Worm (Caenorhabditis elegans) whole organism, early embryonic: ENCODE measurements around the gene csq-1.

ENCODE experiments used
- B0310.2 ChIP-seq: sonication (generic microtip); optimal IDR thresholded peaks from 2 replicates; lab custom pipeline; 2016; ENCODE audit warnings: mild to moderate bottlenecking, missing genetic modification characterization, missing compliant biosample characterization
- F13C5.2 ChIP-seq: sonication (generic microtip); optimal IDR thresholded peaks from 2 replicates; lab custom pipeline; 2017; ENCODE audit warnings: mild to moderate bottlenecking, missing genetic modification characterization, inconsistent platforms, missing compliant biosample characterization
- aly-1 ChIP-seq: sonication (generic microtip); optimal IDR thresholded peaks from 2 replicates; lab custom pipeline; 2016; ENCODE audit warnings: missing genetic modification characterization, missing compliant biosample characterization
- ama-1 ChIP-seq: fragments of 150-350 bp; optimal IDR thresholded peaks from 2 replicates; lab custom pipeline; 2014
- ceh-13 ChIP-seq: fragments of 200-800 bp; sonication (Bioruptor generic); optimal IDR thresholded peaks from 2 replicates; lab custom pipeline; 2018; ENCODE audit warnings: mild to moderate bottlenecking, missing genetic modification characterization, missing compliant biosample characterization
- ceh-36 ChIP-seq: sonication (generic microtip); optimal IDR thresholded peaks from 2 replicates; lab custom pipeline; 2016; ENCODE audit warnings: missing genetic modification characterization, inconsistent platforms, missing compliant biosample characterization
- ets-7 ChIP-seq: sonication (generic microtip); optimal IDR thresholded peaks from 2 replicates; lab custom pipeline; 2016; ENCODE audit warnings: missing genotype, missing genetic modification characterization, missing compliant biosample characterization
- flt-1 ChIP-seq: fragments of 200-800 bp; sonication (Bioruptor generic); IDR thresholded peaks from 2 replicates; pipeline ENCODE4 v1.3.6; 2022; ENCODE audit warnings: missing genetic modification characterization, missing compliant biosample characterization
- hmbx-1 ChIP-seq: sonication (generic microtip); optimal IDR thresholded peaks from 2 replicates; lab custom pipeline; 2016; ENCODE audit warnings: mild to moderate bottlenecking, missing genetic modification characterization, missing compliant biosample characterization
- hmg-4 ChIP-seq: fragments of 200-800 bp; sonication (Bioruptor generic); optimal IDR thresholded peaks from 2 replicates; lab custom pipeline; 2018; ENCODE audit warnings: mild to moderate bottlenecking, missing genetic modification characterization, missing compliant biosample characterization
- hnd-1 ChIP-seq: sonication (generic microtip); optimal IDR thresholded peaks from 2 replicates; lab custom pipeline; 2016; ENCODE audit warnings: missing genetic modification characterization, missing compliant biosample characterization
- pes-1 ChIP-seq: fragments of 200-800 bp; sonication (Bioruptor generic); IDR thresholded peaks from 2 replicates; pipeline ENCODE4 v1.3.6; 2022; ENCODE audit warnings: missing genetic modification reagents, missing genetic modification characterization, missing compliant biosample characterization
- scrt-1 ChIP-seq: fragments of 200-800 bp; sonication (Bioruptor generic); IDR thresholded peaks from 2 replicates; pipeline ENCODE4 v1.3.6; 2022; ENCODE audit warnings: missing genetic modification characterization, missing compliant biosample characterization
- sea-1 ChIP-seq: fragments of 200-800 bp; sonication (Bioruptor generic); conservative IDR thresholded peaks from 2 replicates; pipeline ENCODE4 v1.3.6; 2022; ENCODE audit warnings: missing genetic modification characterization, missing compliant biosample characterization
- tbx-11 ChIP-seq: fragments of 200-800 bp; sonication (Bioruptor generic); IDR thresholded peaks from 2 replicates; pipeline ENCODE4 v1.3.6; 2022; ENCODE audit warnings: missing genetic modification characterization, missing compliant biosample characterization
- tbx-37 ChIP-seq: fragments of 200-800 bp; sonication (Bioruptor generic); conservative IDR thresholded peaks from 2 replicates; pipeline ENCODE4 v1.3.6; 2022; ENCODE audit warnings: missing genetic modification reagents, missing genetic modification characterization, missing compliant biosample characterization
- tra-4 ChIP-seq: sonication (generic microtip); optimal IDR thresholded peaks from 2 replicates; lab custom pipeline; 2017; ENCODE audit warnings: missing genetic modification characterization, missing compliant biosample characterization

The csq-1 gene

DNA sequence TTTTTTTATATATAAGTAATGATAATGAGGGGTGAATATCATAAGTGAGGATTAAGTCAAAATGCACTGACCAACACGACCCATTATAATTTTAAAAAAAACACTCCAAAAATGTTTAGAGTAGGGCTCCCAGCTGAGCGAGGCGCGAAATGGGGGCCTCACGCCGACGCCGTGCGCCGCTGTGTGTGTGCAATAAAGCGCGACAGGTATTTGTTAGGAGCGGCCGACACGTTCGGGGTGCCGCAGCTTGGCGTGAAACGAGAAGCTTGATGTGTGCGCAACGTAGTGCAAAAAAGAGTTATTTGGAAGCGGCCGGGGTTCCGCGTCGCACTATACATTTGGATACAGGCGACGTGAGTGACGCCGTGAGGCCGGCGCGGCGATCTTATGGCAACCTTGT is 40.3 kb downstream of the csq-1 start:
- no peak for TF ChIP-seq hmbx-1 (tag; lab: Kevin White, UChicago)
- no peak for TF ChIP-seq sea-1 (GFP tag; lab: Robert Waterston, UW)

DNA sequence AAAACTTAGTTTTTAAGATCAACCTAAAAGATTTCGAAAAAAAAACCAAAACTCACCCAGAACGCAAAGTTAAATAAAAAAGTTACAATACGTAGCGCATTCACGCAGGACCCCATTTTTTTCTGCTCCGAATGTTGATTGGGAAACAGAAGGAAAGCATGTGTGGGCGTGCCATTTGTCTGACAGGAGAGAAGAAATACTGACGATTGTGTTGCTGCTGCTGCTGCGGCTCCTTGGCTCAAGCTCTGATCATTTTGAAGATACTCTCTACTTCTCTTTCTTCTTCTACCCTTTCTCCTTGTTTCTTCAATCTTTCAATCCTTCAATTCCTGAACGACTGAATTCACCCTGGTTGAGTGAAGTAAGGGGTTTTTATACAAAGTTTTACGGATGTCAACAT is 44.6 kb downstream of the csq-1 start, which contains the start of gene tsp-8:
TSS of gene tsp-8 (minus strand) at position 185 of the 400 bp plus-strand sequence.
- TF ChIP-seq ama-1 (lab: Kevin White, UChicago) (no peak), B0310.2 (tag; lab: Kevin White, UChicago) (no peak), flt-1 (GFP tag; lab: Robert Waterston, UW) (no peak), ets-7 (tag; lab: Kevin White, UChicago) (no peak), hmg-4 (GFP tag; lab: Kevin White, UChicago) (no peak), ceh-13 (GFP tag; lab: Kevin White, UChicago) (no peak), tbx-37 (no peak), scrt-1 (GFP tag; lab: Robert Waterston, UW) (no peak), ceh-36 (tag; lab: Kevin White, UChicago) (no peak), pes-1 (no peak), sea-1 (GFP tag; lab: Robert Waterston, UW) (no peak)

DNA sequence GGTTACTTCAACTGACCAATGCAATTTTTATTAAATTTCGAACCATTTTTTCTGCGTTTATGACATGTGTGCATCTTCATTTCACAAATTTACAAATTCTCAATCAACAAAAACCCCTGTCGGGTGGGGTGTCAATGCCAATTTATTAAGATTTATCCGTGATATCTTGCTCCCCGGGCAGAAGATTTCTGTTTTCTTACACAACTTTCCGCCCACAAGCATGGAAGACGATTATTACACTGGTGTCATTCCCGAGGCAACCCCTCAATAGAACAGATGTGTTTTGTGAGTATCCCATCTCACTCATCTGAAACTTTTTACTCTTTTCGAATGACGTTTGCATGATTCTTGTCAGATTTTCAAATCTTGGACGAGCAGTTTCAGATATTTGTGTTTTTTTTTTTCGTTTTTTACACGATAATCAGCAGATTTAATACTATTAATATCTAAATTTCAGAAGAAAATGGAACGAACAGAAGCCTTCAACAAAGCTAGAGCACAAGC is 47.2 kb downstream of the csq-1 start, which contains the start of gene F33C8.4:
TSS of gene F33C8.4 (plus strand) at position 454 of the 504 bp plus-strand sequence.
- TF ChIP-seq ets-7 (tag; lab: Kevin White, UChicago) (no peak), scrt-1 (GFP tag; lab: Robert Waterston, UW) (no peak), ama-1 (lab: Kevin White, UChicago) (no peak)

DNA sequence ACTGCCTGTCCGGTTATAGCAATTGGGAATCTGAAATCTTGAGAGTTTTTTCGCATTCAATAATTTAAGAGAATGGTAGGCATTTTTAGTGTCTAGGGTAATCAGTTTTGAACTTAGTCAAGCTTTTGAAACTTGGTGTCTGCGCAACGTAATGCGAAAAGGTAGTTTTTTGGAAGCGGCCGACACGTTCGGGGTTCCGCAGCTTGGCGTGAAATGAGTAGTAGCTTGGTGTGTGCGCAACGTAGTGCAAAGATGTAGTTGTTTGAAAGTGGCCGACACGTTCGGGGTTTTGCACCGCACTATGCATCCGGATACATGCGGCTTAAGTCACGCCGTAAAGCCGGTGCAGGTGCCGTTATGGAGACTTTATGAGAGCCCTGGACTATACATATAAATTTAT is 51.5 kb downstream of the csq-1 start:
- TF ChIP-seq pes-1 (no peak), scrt-1 (GFP tag; lab: Robert Waterston, UW) (no peak), B0310.2 (tag; lab: Kevin White, UChicago) (no peak), hmbx-1 (tag; lab: Kevin White, UChicago) (no peak)

- no peak for TF ChIP-seq flt-1 (GFP tag; lab: Robert Waterston, UW)
- no peak for TF ChIP-seq sea-1 (GFP tag; lab: Robert Waterston, UW)
- TF ChIP-seq tbx-37, result no peak
- TF ChIP-seq aly-1 (tag; lab: Kevin White, UChicago), result no peak
- no peak for TF ChIP-seq ama-1 (lab: Kevin White, UChicago)
- no peak for TF ChIP-seq hnd-1 (tag; lab: Kevin White, UChicago)
- no peak for TF ChIP-seq scrt-1 (GFP tag; lab: Robert Waterston, UW)
- TF ChIP-seq pes-1, result no peak
- TF ChIP-seq tra-4 (tag; lab: Kevin White, UChicago), result no peak
- TF ChIP-seq ceh-13 (GFP tag; lab: Kevin White, UChicago), result no peak
- TF ChIP-seq hmbx-1 (tag; lab: Kevin White, UChicago), result no peak
- no peak for TF ChIP-seq hmg-4 (GFP tag; lab: Kevin White, UChicago)
- no peak for TF ChIP-seq tbx-11 (GFP tag; lab: Robert Waterston, UW)
- TF ChIP-seq ets-7 (tag; lab: Kevin White, UChicago), result no peak
- no peak for TF ChIP-seq ceh-36 (tag; lab: Kevin White, UChicago)
- no peak for TF ChIP-seq F13C5.2 (tag; lab: Kevin White, UChicago)
- no peak for TF ChIP-seq B0310.2 (tag; lab: Kevin White, UChicago)
These were observed 52.4 kb downstream of the csq-1 start for ce11 chrX:14736955-14737621.

DNA sequence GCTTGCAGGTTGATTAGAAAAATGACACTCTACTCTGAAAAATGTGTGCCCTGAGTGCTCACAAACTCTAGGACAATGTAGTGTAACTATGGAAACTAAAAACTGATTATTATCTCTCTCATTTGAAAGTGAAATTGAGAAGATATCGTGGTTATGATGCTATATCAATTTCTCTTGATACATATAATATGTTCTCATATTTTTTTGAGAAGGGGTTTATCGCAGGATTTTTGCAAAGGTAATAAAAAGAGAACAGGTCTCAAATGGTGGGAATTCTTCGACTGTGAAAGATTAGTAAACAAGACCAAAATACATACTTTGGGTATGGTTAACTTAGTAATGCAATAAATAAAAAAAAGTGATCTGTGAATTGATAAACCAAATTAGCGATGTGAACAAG is 52.9 kb downstream of the csq-1 start:
- TF ChIP-seq hnd-1 (tag; lab: Kevin White, UChicago) (no peak), hmg-4 (GFP tag; lab: Kevin White, UChicago) (no peak), ets-7 (tag; lab: Kevin White, UChicago) (no peak), tbx-11 (GFP tag; lab: Robert Waterston, UW) (no peak), flt-1 (GFP tag; lab: Robert Waterston, UW) (no peak), ceh-36 (tag; lab: Kevin White, UChicago) (no peak), scrt-1 (GFP tag; lab: Robert Waterston, UW) (no peak), pes-1 (no peak), tbx-37 (no peak), F13C5.2 (tag; lab: Kevin White, UChicago) (no peak), sea-1 (GFP tag; lab: Robert Waterston, UW) (no peak)
